Worm (Caenorhabditis elegans): ENCODE results near the gene fubl-1.

ce11 chrV:10190081-10190556, 48.5 kb downstream of the fubl-1 start, which contains the start of gene ZK856.5:
- TF ChIP-seq unc-3 (GFP tag; conservative IDR thresholded peaks at IDR 0.05) (no peak), unc-3 (tag; optimal IDR thresholded peaks at IDR 0.05) (no peak), pag-3 (tag; optimal IDR thresholded peaks at IDR 0.05; ENCODE audit: borderline replicate concordance) (no peak), sox-4 (tag; optimal IDR thresholded peaks at IDR 0.05) (no peak)

Measured in whole organism, late embryonic.